Worm (Caenorhabditis elegans) whole organism, late embryonic: ENCODE results near the gene acp-3.
A peak's percentile ranks its signal among the peaks of the same experiment; 100 is the strongest.
"Not testable (repeated sequence)": the region's sequence is repeated elsewhere in the genome, so short reads cannot be mapped to it uniquely, and the experiment has no call there.

Experiments
- C08G9.2 ChIP-seq: sonication (generic microtip); optimal IDR thresholded peaks from 2 replicates; lab custom pipeline; 2016; ENCODE audit warnings: mild to moderate bottlenecking, missing genetic modification characterization, moderate library complexity, missing compliant biosample characterization
- F13H6.1 ChIP-seq: sonication (generic microtip); optimal IDR thresholded peaks from 2 replicates; lab custom pipeline; 2016; ENCODE audit warnings: missing genetic modification characterization, missing compliant biosample characterization
- T23F11.4 ChIP-seq: fragments of 200-800 bp; sonication (Bioruptor generic); optimal IDR thresholded peaks from 2 replicates; lab custom pipeline; 2018; ENCODE audit warnings: mild to moderate bottlenecking, missing genetic modification characterization, missing compliant biosample characterization
- Y22D7AL.16 ChIP-seq: sonication (generic microtip); optimal IDR thresholded peaks from 2 replicates; lab custom pipeline; 2016; ENCODE audit warnings: missing genetic modification characterization, missing compliant biosample characterization
- ahr-1 ChIP-seq: sonication (generic microtip); optimal IDR thresholded peaks from 2 replicates; lab custom pipeline; 2016; ENCODE audit warnings: missing genetic modification characterization, missing compliant biosample characterization
- ceh-14 ChIP-seq: sonication (generic microtip); optimal IDR thresholded peaks from 2 replicates; lab custom pipeline; 2016; ENCODE audit warnings: missing genotype, missing genetic modification characterization, missing compliant biosample characterization
- ceh-18 ChIP-seq: sonication (generic microtip); optimal IDR thresholded peaks from 2 replicates; lab custom pipeline; 2016; ENCODE audit warnings: missing genetic modification characterization, missing compliant biosample characterization
- ceh-22 ChIP-seq: sonication (generic microtip); optimal IDR thresholded peaks from 2 replicates; lab custom pipeline; 2017; ENCODE audit warnings: missing biosample characterization, missing genetic modification characterization
- ceh-24 ChIP-seq: sonication (generic microtip); optimal IDR thresholded peaks from 2 replicates; lab custom pipeline; 2016; ENCODE audit warnings: mild to moderate bottlenecking, missing genetic modification characterization, missing compliant biosample characterization
- ceh-30 ChIP-seq: fragments of 150-350 bp; optimal IDR thresholded peaks from 2 replicates; lab custom pipeline; 2014; ENCODE audit warnings: missing biosample characterization, missing genetic modification characterization
- ceh-31 ChIP-seq: sonication (generic microtip); optimal IDR thresholded peaks from 2 replicates; lab custom pipeline; 2016; ENCODE audit warnings: missing genetic modification characterization, missing compliant biosample characterization
- ceh-45 ChIP-seq: fragments of 200-800 bp; sonication (Bioruptor generic); IDR thresholded peaks from 2 replicates; pipeline ENCODE4 v1.3.6; 2022; ENCODE audit warnings: missing genetic modification reagents, missing genetic modification characterization, missing compliant biosample characterization
- dve-1 ChIP-seq: sonication (generic microtip); optimal IDR thresholded peaks from 2 replicates; lab custom pipeline; 2017; ENCODE audit warnings: antibody characterized with exemption, mild to moderate bottlenecking, missing genetic modification characterization, missing compliant biosample characterization
- elt-2 ChIP-seq: sonication (generic microtip); optimal IDR thresholded peaks from 2 replicates; lab custom pipeline; 2016; ENCODE audit warnings: missing genetic modification reagents, missing genetic modification characterization, missing compliant biosample characterization
- elt-4 ChIP-seq: sonication (generic microtip); optimal IDR thresholded peaks from 2 replicates; lab custom pipeline; 2016; ENCODE audit warnings: missing genetic modification characterization, missing compliant biosample characterization
- fax-1 ChIP-seq: sonication (generic microtip); optimal IDR thresholded peaks from 2 replicates; lab custom pipeline; 2016; ENCODE audit warnings: missing genotype, missing genetic modification characterization, missing compliant biosample characterization
- fkh-6 ChIP-seq: sonication (generic microtip); optimal IDR thresholded peaks from 2 replicates; lab custom pipeline; 2016; ENCODE audit warnings: missing genetic modification characterization, missing compliant biosample characterization
- hlh-15 ChIP-seq: sonication (generic microtip); optimal IDR thresholded peaks from 2 replicates; lab custom pipeline; 2016; ENCODE audit warnings: missing genetic modification characterization, missing compliant biosample characterization
- hlh-6 ChIP-seq: sonication (generic microtip); optimal IDR thresholded peaks from 2 replicates; lab custom pipeline; 2016; ENCODE audit warnings: missing genotype, missing genetic modification characterization, missing compliant biosample characterization
- hlh-8 ChIP-seq: sonication (generic microtip); optimal IDR thresholded peaks from 2 replicates; lab custom pipeline; 2016; ENCODE audit warnings: missing genotype, missing genetic modification characterization, missing compliant biosample characterization
- lim-6 ChIP-seq: sonication (generic microtip); optimal IDR thresholded peaks from 2 replicates; lab custom pipeline; 2016; ENCODE audit warnings: missing genetic modification characterization, missing compliant biosample characterization
- mec-3 ChIP-seq: sonication (generic microtip); optimal IDR thresholded peaks from 2 replicates; lab custom pipeline; 2016; ENCODE audit warnings: borderline replicate concordance, missing genetic modification characterization, missing compliant biosample characterization
- nfya-1 ChIP-seq: sonication (generic microtip); optimal IDR thresholded peaks from 2 replicates; lab custom pipeline; 2017; ENCODE audit warnings: missing genetic modification characterization, mild to moderate bottlenecking, missing compliant biosample characterization, antibody characterized with exemption, moderate library complexity
- nhr-232 ChIP-seq: sonication (generic microtip); optimal IDR thresholded peaks from 2 replicates; lab custom pipeline; 2016; ENCODE audit warnings: missing genetic modification characterization, missing compliant biosample characterization
- npax-4 ChIP-seq: sonication (generic microtip); optimal IDR thresholded peaks from 2 replicates; lab custom pipeline; 2016; ENCODE audit warnings: missing genetic modification characterization, missing compliant biosample characterization
- pat-9 ChIP-seq: fragments of 200-800 bp; sonication (Bioruptor generic); optimal IDR thresholded peaks from 2 replicates; lab custom pipeline; 2018; ENCODE audit warnings: mild to moderate bottlenecking, missing genetic modification characterization, moderate library complexity, missing compliant biosample characterization
- pax-1 ChIP-seq: fragments of 150-350 bp; optimal IDR thresholded peaks from 2 replicates; lab custom pipeline; 2014; ENCODE audit warnings: missing biosample characterization, missing genetic modification characterization
- pha-4 ChIP-seq: fragments of 150-350 bp; optimal IDR thresholded peaks from 2 replicates; lab custom pipeline; 2018; ENCODE audit warnings: missing biosample characterization, missing genetic modification reagents, missing genetic modification characterization
- pros-1 ChIP-seq: fragments of 150-350 bp; optimal IDR thresholded peaks from 2 replicates; lab custom pipeline; 2014; ENCODE audit warnings: missing biosample characterization, missing genetic modification reagents, missing genetic modification characterization
- ref-2 ChIP-seq: sonication (generic microtip); optimal IDR thresholded peaks from 2 replicates; lab custom pipeline; 2016; ENCODE audit warnings: missing genetic modification characterization, missing compliant biosample characterization
- sdc-2 ChIP-seq: sonication (generic microtip); optimal IDR thresholded peaks from 2 replicates; lab custom pipeline; 2016; ENCODE audit warnings: missing genotype, missing genetic modification characterization, missing compliant biosample characterization
- sox-2 ChIP-seq: fragments of 200-800 bp; sonication (Bioruptor generic); IDR thresholded peaks from 2 replicates; pipeline ENCODE4 v1.3.6; 2022; ENCODE audit warnings: missing genetic modification reagents, missing genetic modification characterization, missing compliant biosample characterization
- tbx-2 ChIP-seq: sonication (generic microtip); optimal IDR thresholded peaks from 2 replicates; lab custom pipeline; 2016; ENCODE audit warnings: missing genetic modification characterization, missing compliant biosample characterization
- tbx-7 ChIP-seq: sonication (generic microtip); optimal IDR thresholded peaks from 2 replicates; lab custom pipeline; 2016; ENCODE audit warnings: missing genotype, missing genetic modification characterization, missing compliant biosample characterization
- unc-55 ChIP-seq: sonication (generic microtip); optimal IDR thresholded peaks from 2 replicates; lab custom pipeline; 2017; ENCODE audit warnings: missing biosample characterization, missing genetic modification reagents, missing genetic modification characterization
- unc-86 ChIP-seq: sonication (generic microtip); optimal IDR thresholded peaks from 2 replicates; lab custom pipeline; 2016; ENCODE audit warnings: missing genetic modification characterization, missing compliant biosample characterization
- ztf-16 ChIP-seq: sonication (generic microtip); optimal IDR thresholded peaks from 2 replicates; lab custom pipeline; 2017; ENCODE audit warnings: missing genetic modification characterization, missing compliant biosample characterization

The acp-3 gene

ce11 chrII:8428758-8428946 lies 8.3 kb downstream of the acp-3 start, which contains the start of gene F14E5.2:
F14E5.2 (minus strand) TSS chrII:8428858.
- TF ChIP-seq npax-4 (tag; lab: Kevin White, UChicago) (no peak), elt-4 (no peak), unc-55 (no peak), sdc-2 (tag; lab: Kevin White, UChicago) (no peak), nhr-232 (tag; lab: Kevin White, UChicago) (no peak), pat-9 (tag; lab: Kevin White, UChicago) (no peak), ref-2 (no peak), nfya-1 (tag; lab: Kevin White, UChicago) (no peak), Y22D7AL.16 (tag; lab: Kevin White, UChicago) (no peak), hlh-15 (tag; lab: Kevin White, UChicago) (no peak), ztf-16 (no peak)

DNA sequence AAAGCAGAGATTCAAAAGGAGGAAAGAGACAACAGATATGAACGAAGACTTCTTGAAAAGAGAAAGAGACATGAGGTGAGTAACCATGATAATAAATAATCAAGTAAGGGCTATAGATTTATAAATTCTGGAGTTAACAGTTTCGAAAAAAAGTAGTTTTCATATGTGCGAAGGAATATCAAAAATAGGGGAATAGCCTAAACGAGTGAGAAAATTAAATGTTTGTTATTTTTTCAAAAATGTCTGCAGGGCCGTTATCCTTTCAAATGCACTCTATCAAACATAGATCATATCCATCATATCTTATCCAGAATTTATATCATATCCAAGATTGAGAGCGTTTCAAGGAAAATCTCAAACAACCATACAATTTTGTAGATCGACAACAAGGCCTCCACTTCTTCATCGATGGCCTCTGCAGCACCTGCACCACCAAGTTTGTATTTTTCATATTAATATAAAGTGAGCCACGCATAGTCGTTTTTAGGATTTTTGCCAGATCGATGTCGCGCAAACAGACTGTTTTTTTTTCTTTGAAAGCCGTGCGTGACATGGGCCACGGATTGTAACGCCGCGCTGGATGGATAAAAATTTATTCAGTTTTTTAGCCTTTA lies 16.1 kb downstream of the acp-3 start:
- no peak for TF ChIP-seq fax-1 (tag; lab: Kevin White, UChicago)
- no peak for TF ChIP-seq ref-2

DNA sequence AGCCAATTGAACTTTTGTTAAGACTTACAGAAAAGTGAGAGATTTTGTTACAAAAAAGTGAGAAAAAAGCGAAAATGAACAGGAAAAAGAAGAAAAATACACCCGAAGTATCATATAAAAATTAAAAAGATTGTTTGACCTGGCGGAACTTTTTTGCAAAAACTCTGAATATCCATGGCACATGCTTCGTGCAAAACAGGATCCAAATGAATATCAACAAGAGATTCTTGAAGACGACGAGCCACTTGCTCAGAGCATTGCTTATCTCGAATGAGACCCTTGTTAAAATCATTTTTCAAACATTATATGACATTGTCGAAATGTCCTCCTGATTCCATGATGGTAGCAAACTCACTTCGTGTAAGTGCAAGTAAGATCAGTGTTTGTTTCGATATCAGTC lies 17.1 kb downstream of the acp-3 start, which contains the start of gene F14E5.8:
Gene F14E5.8, plus strand, starts transcription at position 301 of the 400 bp plus-strand sequence.
- TF ChIP-seq sox-2, unc-86, ahr-1: not testable (repeated sequence)

ce11 chrII:8419015-8419414 lies 17.9 kb downstream of the acp-3 start:
- TF ChIP-seq pros-1 (tag; lab: Kevin White, UChicago) (no peak), ceh-14 (tag; lab: Kevin White, UChicago) (no peak), hlh-8 (tag; lab: Kevin White, UChicago) (no peak), C08G9.2 (tag; lab: Kevin White, UChicago) (no peak), ceh-18 (tag; lab: Kevin White, UChicago) (no peak)

- TF ChIP-seq mec-3 = no peak
- peak; percentile 60 for TF ChIP-seq unc-55
These were observed 19.8 kb downstream of the acp-3 start, which contains the start of gene fdgt-2 for ce11 chrII:8417059-8417668. fdgt-2 (plus strand) TSS chrII:8417618.

DNA sequence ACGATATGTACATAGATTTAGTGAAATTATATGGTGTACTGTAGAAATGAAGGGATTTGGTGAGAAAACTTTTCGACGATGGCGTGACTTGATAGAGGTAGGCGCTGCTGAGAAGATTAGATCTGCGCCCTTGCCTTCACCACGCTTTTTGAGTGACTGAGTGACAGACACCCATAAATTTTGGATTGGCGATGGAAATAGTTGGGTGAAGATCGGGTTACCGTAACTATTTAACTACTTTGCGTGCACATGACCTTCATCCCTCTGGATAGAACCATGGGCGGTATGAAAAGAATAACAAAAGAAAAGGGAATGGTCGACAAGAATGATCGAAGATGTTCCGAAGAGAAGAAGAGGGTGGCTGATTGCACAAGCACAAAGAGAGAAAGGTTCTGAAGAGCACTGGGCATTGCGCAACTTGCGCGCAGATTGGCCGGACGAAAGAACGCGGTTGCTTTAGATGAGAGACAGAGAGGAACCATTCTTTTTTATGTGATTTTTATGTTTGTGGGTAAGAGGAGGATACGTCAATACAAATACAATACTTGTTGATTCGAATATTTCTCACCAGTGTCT lies 21.4 kb downstream of the acp-3 start:
- TF ChIP-seq ahr-1 (no peak), hlh-6 (no peak), pha-4 (tag; lab: Kevin White, UChicago) (no peak), sox-2 (peak; percentile 22; the same call in 1 of the 2 replicates), ceh-30 (tag; lab: Kevin White, UChicago) (no peak), hlh-8 (tag; lab: Kevin White, UChicago) (no peak), elt-2 (tag; lab: Kevin White, UChicago) (peak; percentile 1), pax-1 (no peak), lim-6 (tag; lab: Kevin White, UChicago) (no peak), ceh-18 (tag; lab: Kevin White, UChicago) (no peak), ceh-22 (tag; lab: Kevin White, UChicago) (no peak), mec-3 (no peak), dve-1 (tag; lab: Kevin White, UChicago) (no peak)

DNA sequence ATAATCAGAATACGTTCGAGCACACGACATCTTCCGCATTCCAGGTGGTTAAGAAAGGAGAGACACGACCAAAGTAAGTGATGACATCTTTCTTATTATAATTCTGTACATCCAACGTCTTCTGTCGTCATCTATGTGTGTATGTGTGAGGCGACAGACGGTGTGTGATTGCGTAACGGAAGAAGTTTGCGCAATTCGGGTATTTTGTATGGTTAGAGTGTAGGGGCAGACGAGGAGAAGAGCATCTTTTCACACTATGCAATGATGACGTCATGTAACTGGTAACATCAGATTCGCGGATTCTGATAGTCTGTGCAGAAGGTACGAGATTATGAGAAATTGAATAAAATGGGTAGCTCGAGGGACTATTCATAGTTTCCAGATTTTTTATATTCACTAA lies 21.9 kb downstream of the acp-3 start:
- TF ChIP-seq F13H6.1 (tag; lab: Kevin White, UChicago) (no peak), ref-2 (no peak), hlh-8 (tag; lab: Kevin White, UChicago) (no peak), ahr-1 (no peak), ceh-22 (tag; lab: Kevin White, UChicago) (no peak), ceh-31 (tag; lab: Kevin White, UChicago) (no peak), unc-55 (peak; percentile 1), fkh-6 (tag; lab: Kevin White, UChicago) (no peak), tbx-7 (tag; lab: Kevin White, UChicago) (no peak), pha-4 (tag; lab: Kevin White, UChicago) (no peak), T23F11.4 (GFP tag; lab: Kevin White, UChicago) (no peak), ceh-45 (GFP tag; lab: Robert Waterston, UW) (no peak), mec-3 (no peak), tbx-2 (tag; lab: Kevin White, UChicago) (peak; percentile 60), ceh-30 (tag; lab: Kevin White, UChicago) (no peak), ceh-24 (tag; lab: Kevin White, UChicago) (no peak)
